Worm (Caenorhabditis elegans) whole organism, early embryonic: ENCODE data around the gene clec-173.

ENCODE experiments used
- aly-1 ChIP-seq: sonication (generic microtip); optimal IDR thresholded peaks from 2 replicates; lab custom pipeline; 2016; ENCODE audit warnings: missing genetic modification characterization, missing compliant biosample characterization
- ama-1 ChIP-seq: fragments of 150-350 bp; optimal IDR thresholded peaks from 2 replicates; lab custom pipeline; 2014
- ceh-13 ChIP-seq: fragments of 200-800 bp; sonication (Bioruptor generic); optimal IDR thresholded peaks from 2 replicates; lab custom pipeline; 2018; ENCODE audit warnings: mild to moderate bottlenecking, missing genetic modification characterization, missing compliant biosample characterization
- ets-7 ChIP-seq: sonication (generic microtip); optimal IDR thresholded peaks from 2 replicates; lab custom pipeline; 2016; ENCODE audit warnings: missing genotype, missing genetic modification characterization, missing compliant biosample characterization
- flt-1 ChIP-seq: fragments of 200-800 bp; sonication (Bioruptor generic); IDR thresholded peaks from 2 replicates; pipeline ENCODE4 v1.3.6; 2022; ENCODE audit warnings: missing genetic modification characterization, missing compliant biosample characterization
- hmbx-1 ChIP-seq: sonication (generic microtip); optimal IDR thresholded peaks from 2 replicates; lab custom pipeline; 2016; ENCODE audit warnings: mild to moderate bottlenecking, missing genetic modification characterization, missing compliant biosample characterization
- hmg-4 ChIP-seq: fragments of 200-800 bp; sonication (Bioruptor generic); optimal IDR thresholded peaks from 2 replicates; lab custom pipeline; 2018; ENCODE audit warnings: mild to moderate bottlenecking, missing genetic modification characterization, missing compliant biosample characterization
- hnd-1 ChIP-seq: sonication (generic microtip); optimal IDR thresholded peaks from 2 replicates; lab custom pipeline; 2016; ENCODE audit warnings: missing genetic modification characterization, missing compliant biosample characterization
- pes-1 ChIP-seq: fragments of 200-800 bp; sonication (Bioruptor generic); IDR thresholded peaks from 2 replicates; pipeline ENCODE4 v1.3.6; 2022; ENCODE audit warnings: missing genetic modification reagents, missing genetic modification characterization, missing compliant biosample characterization
- scrt-1 ChIP-seq: fragments of 200-800 bp; sonication (Bioruptor generic); IDR thresholded peaks from 2 replicates; pipeline ENCODE4 v1.3.6; 2022; ENCODE audit warnings: missing genetic modification characterization, missing compliant biosample characterization
- sea-1 ChIP-seq: fragments of 200-800 bp; sonication (Bioruptor generic); conservative IDR thresholded peaks from 2 replicates; pipeline ENCODE4 v1.3.6; 2022; ENCODE audit warnings: missing genetic modification characterization, missing compliant biosample characterization
- tbx-37 ChIP-seq: fragments of 200-800 bp; sonication (Bioruptor generic); conservative IDR thresholded peaks from 2 replicates; pipeline ENCODE4 v1.3.6; 2022; ENCODE audit warnings: missing genetic modification reagents, missing genetic modification characterization, missing compliant biosample characterization
- tra-4 ChIP-seq: sonication (generic microtip); optimal IDR thresholded peaks from 2 replicates; lab custom pipeline; 2017; ENCODE audit warnings: missing genetic modification characterization, missing compliant biosample characterization

DNA sequence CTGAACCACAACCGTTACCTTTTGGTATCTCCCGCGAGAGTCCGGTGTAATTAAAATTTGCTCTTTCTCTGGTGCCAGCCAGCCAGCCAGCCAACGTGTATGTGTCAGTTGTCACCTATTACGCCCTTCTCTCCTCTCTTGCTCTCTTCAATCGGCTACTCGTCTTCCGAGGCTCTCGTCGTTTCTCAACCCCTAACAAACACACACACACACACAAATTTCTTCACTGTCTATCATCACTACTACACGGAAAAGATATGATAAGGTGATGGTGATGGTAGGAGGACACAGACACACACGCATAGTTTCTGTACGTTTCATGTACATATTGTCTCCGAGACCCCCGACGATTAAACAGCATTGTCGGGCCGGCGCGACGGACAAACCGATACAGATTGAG is 35.8 kb downstream of the clec-173 start:
- TF ChIP-seq tbx-37 (no peak), ama-1 (lab: Kevin White, UChicago) (no peak), ets-7 (tag; lab: Kevin White, UChicago) (no peak), hmg-4 (GFP tag; lab: Kevin White, UChicago) (peak; percentile 17), pes-1 (no peak), hmbx-1 (tag; lab: Kevin White, UChicago) (no peak), flt-1 (GFP tag; lab: Robert Waterston, UW) (no peak), ceh-13 (GFP tag; lab: Kevin White, UChicago) (no peak), aly-1 (no peak), scrt-1 (no peak), tra-4 (tag; lab: Kevin White, UChicago) (no peak), hnd-1 (no peak), sea-1 (GFP tag; lab: Robert Waterston, UW) (no peak)
